Worm (Caenorhabditis elegans): ENCODE results near the gene ahsa-1.
"Not testable (repeated sequence)": the region's sequence is repeated elsewhere in the genome, so short reads cannot be mapped to it uniquely, and the experiment has no call there.

ahsa-1 gene

DNA sequence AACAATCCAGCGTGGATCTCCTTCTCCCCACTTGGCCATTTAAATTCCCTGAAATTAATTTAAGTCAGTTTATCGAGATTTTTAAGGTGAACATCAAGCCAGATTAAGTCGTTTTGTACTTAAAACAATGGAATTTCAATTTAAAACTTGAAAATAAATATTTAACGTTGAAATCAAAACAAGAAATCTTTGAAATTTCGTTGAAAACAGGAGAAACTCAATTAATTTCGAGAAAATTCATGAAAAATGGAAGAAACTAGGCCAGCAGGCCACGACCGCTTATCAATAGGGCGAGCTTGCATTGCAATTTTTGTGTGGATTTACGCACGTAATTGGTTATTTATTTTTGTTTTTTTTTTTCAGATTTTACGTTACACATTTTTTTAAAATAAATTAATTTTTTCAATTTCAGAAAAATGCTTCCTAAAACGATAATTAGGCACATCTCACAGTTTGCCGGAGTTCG lies at the start of gene ahsa-1, which contains the start of gene C01G10.7:
ahsa-1 (minus strand) TSS at position 51 of the 466 bp plus-strand sequence.
C01G10.7 (plus strand) TSS at position 413 of the 466 bp plus-strand sequence.
- peak; percentile 6 for TF ChIP-seq hmbx-1 (tag; optimal IDR thresholded peaks at IDR 0.05)
- no peak for TF ChIP-seq tbx-11 (GFP tag; IDR thresholded peaks at IDR 0.05)
- peak; percentile 64 for TF ChIP-seq F13C5.2 (tag; optimal IDR thresholded peaks at IDR 0.05)
- TF ChIP-seq pes-1 (GFP tag; IDR thresholded peaks at IDR 0.05): peak; percentile 78
- TF ChIP-seq flt-1 (GFP tag; IDR thresholded peaks at IDR 0.05): 0 out of 2 replicates have a peak, but pooled peaks have one; percentile 24
- TF ChIP-seq tra-4 (tag; optimal IDR thresholded peaks at IDR 0.05): no peak
- no peak for TF ChIP-seq ama-1 (optimal IDR thresholded peaks at IDR 0.05)
- no peak for TF ChIP-seq scrt-1 (GFP tag; IDR thresholded peaks at IDR 0.05)
- no peak for TF ChIP-seq hmg-4 (GFP tag; optimal IDR thresholded peaks at IDR 0.05)
- no peak for TF ChIP-seq sea-1 (GFP tag; conservative IDR thresholded peaks at IDR 0.05)
- peak; percentile 10 for TF ChIP-seq hnd-1 (tag; optimal IDR thresholded peaks at IDR 0.05)
- no peak for TF ChIP-seq ceh-36 (tag; optimal IDR thresholded peaks at IDR 0.05)
- peak; percentile 70 for TF ChIP-seq tbx-37 (GFP tag; conservative IDR thresholded peaks at IDR 0.05)
- TF ChIP-seq B0310.2 (tag; optimal IDR thresholded peaks at IDR 0.05): no peak
- TF ChIP-seq ets-7 (tag; optimal IDR thresholded peaks at IDR 0.05): peak; percentile 16
- TF ChIP-seq ceh-13 (GFP tag; optimal IDR thresholded peaks at IDR 0.05): no peak
- no peak for TF ChIP-seq aly-1 (tag; optimal IDR thresholded peaks at IDR 0.05)

- no peak for TF ChIP-seq F13C5.2 (tag; optimal IDR thresholded peaks at IDR 0.05)
- no peak for TF ChIP-seq ceh-36 (tag; optimal IDR thresholded peaks at IDR 0.05)
- TF ChIP-seq ama-1 (optimal IDR thresholded peaks at IDR 0.05): no peak
- TF ChIP-seq ceh-13 (GFP tag; optimal IDR thresholded peaks at IDR 0.05): no peak
- no peak for TF ChIP-seq ets-7 (tag; optimal IDR thresholded peaks at IDR 0.05)
- TF ChIP-seq flt-1 (GFP tag; IDR thresholded peaks at IDR 0.05): no peak
- TF ChIP-seq tra-4 (tag; optimal IDR thresholded peaks at IDR 0.05): no peak
- no peak for TF ChIP-seq B0310.2 (tag; optimal IDR thresholded peaks at IDR 0.05)
- no peak for TF ChIP-seq pes-1 (GFP tag; IDR thresholded peaks at IDR 0.05)
- TF ChIP-seq tbx-11 (GFP tag; IDR thresholded peaks at IDR 0.05): no peak
- no peak for TF ChIP-seq scrt-1 (GFP tag; IDR thresholded peaks at IDR 0.05)
- no peak for TF ChIP-seq sea-1 (GFP tag; conservative IDR thresholded peaks at IDR 0.05)
- no peak for TF ChIP-seq tbx-37 (GFP tag; conservative IDR thresholded peaks at IDR 0.05)
These were observed 48.6 kb upstream of the ahsa-1 start for ce11 chrV:15133812-15134211.

DNA sequence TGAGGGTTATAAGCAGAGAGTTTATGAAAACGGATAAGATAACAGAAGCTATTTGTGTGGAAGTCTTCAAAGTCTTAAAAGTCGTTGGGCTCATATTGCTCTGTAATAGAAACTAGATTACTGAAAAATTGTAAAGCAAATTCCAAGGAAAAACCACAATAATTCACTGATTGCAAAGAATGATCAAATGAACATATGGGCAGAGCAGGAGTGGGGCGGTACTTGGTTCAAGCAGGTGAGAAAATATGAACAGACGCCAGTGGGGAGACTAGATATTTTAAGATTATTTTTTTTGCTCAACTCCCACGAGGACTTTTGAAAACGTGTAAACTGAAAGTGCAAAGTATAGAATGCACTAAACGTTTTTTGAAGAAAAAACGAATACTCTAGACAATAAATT lies 47.2 kb upstream of the ahsa-1 start, which contains the start of gene str-171:
str-171 (minus strand) TSS at position 101 of the 400 bp plus-strand sequence.
- TF ChIP-seq pes-1 (GFP tag; IDR thresholded peaks at IDR 0.05) (no peak), scrt-1 (GFP tag; IDR thresholded peaks at IDR 0.05) (no peak), hnd-1 (tag; optimal IDR thresholded peaks at IDR 0.05) (no peak)

- TF ChIP-seq aly-1 (tag; optimal IDR thresholded peaks at IDR 0.05) (no peak), ama-1 (optimal IDR thresholded peaks at IDR 0.05) (no peak), pes-1 (GFP tag; IDR thresholded peaks at IDR 0.05) (no peak), hnd-1 (tag; optimal IDR thresholded peaks at IDR 0.05) (no peak), tbx-37 (GFP tag; conservative IDR thresholded peaks at IDR 0.05) (no peak), tbx-11 (GFP tag; IDR thresholded peaks at IDR 0.05) (no peak), flt-1 (GFP tag; IDR thresholded peaks at IDR 0.05) (no peak), ceh-36 (tag; optimal IDR thresholded peaks at IDR 0.05) (no peak), B0310.2 (tag; optimal IDR thresholded peaks at IDR 0.05) (no peak), tra-4 (tag; optimal IDR thresholded peaks at IDR 0.05) (no peak), scrt-1 (GFP tag; IDR thresholded peaks at IDR 0.05) (no peak), ets-7 (tag; optimal IDR thresholded peaks at IDR 0.05) (no peak), hmbx-1 (tag; optimal IDR thresholded peaks at IDR 0.05) (no peak), hmg-4 (GFP tag; optimal IDR thresholded peaks at IDR 0.05) (no peak), F13C5.2 (tag; optimal IDR thresholded peaks at IDR 0.05) (no peak), sea-1 (GFP tag; conservative IDR thresholded peaks at IDR 0.05) (no peak), ceh-13 (GFP tag; optimal IDR thresholded peaks at IDR 0.05) (no peak)
These were observed 42.8 kb upstream of the ahsa-1 start, which contains the start of gene srr-7 for ce11 chrV:15127955-15128354. Gene srr-7 (plus strand): TSS chrV:15128255.

DNA sequence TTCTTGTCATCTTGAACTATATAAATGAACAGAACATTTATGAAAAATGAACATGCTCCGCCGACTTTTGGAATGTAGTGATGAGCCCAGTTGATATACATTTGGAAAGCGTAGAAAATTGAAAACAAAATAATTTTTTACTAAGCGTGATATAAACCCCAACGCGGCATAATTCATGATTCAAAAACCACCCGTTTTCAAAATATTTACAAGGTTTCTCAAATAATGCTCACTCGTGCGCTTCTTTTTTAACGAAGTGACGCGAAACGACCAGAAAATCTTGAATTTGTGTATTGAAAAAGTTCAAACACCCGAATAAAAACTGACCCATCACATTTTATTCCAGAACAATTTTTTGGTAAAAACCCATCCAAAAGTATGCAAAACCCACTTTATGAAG lies 42.2 kb upstream of the ahsa-1 start, which contains the start of gene srj-27:
srj-27 (minus strand) TSS at position 101 of the 400 bp plus-strand sequence.
- TF ChIP-seq B0310.2 (tag; optimal IDR thresholded peaks at IDR 0.05): no peak
- no peak for TF ChIP-seq F13C5.2 (tag; optimal IDR thresholded peaks at IDR 0.05)
- no peak for TF ChIP-seq ets-7 (tag; optimal IDR thresholded peaks at IDR 0.05)

ce11 chrV:15125162-15125561 lies 40.0 kb upstream of the ahsa-1 start, which contains the start of gene ugt-30:
Gene ugt-30 (minus strand): TSS chrV:15125262.
- not testable (repeated sequence) for TF ChIP-seq sea-1 (GFP tag; conservative IDR thresholded peaks at IDR 0.05); tra-4 (tag; optimal IDR thresholded peaks at IDR 0.05); scrt-1 (GFP tag; IDR thresholded peaks at IDR 0.05)

DNA sequence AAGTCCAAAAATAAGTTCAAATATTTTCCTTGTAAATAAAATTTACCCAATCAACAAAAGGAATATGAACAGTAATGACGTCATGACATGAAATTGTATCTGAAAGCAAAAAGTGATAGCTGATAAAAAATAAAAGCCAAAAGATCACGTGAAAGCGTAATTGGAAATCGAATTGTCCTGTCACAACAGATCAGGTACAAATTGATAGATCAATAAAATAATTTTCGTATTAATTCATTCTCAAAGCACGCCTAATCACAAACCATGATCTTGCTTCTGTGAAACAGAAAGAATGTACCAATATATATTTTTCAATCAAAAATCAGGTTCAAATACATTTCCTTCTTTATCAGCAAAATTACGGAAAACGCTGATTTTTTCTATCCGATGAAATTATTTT lies 34.3 kb upstream of the ahsa-1 start, which contains the start of gene flor-1:
flor-1 (minus strand) TSS at position 101 of the 400 bp plus-strand sequence.
- no peak for TF ChIP-seq tbx-11 (GFP tag; IDR thresholded peaks at IDR 0.05)
- TF ChIP-seq B0310.2 (tag; optimal IDR thresholded peaks at IDR 0.05): no peak
- no peak for TF ChIP-seq tbx-37 (GFP tag; conservative IDR thresholded peaks at IDR 0.05)
- no peak for TF ChIP-seq hnd-1 (tag; optimal IDR thresholded peaks at IDR 0.05)

DNA sequence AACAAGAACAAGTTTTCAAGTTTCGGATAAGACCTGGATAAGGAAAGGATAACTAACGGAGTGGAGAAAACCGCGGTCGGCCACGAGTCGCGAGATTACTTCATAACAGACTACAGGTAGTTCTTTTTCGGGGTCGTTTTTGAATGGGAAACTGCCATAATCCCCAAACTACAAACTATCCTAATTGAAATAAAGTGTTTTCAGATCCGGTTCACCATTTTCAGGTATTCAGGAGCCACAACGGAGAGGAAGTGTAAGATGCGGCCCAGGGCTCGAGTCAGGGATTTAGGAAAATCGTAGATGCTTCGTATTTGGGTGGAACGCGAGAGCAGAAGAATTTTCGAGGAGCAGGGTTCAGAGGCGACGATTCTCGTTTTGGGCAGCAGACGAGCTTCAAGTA lies 30.8 kb upstream of the ahsa-1 start, which contains the start of gene T01G5.8:
T01G5.8 (plus strand) TSS at position 301 of the 400 bp plus-strand sequence.
- not testable (repeated sequence) for TF ChIP-seq ets-7, ceh-36, F13C5.2 (tag; optimal IDR thresholded peaks at IDR 0.05)
